Fruit fly (Drosophila melanogaster): Measurements from ENCODE around the gene CG4115.
A peak's percentile ranks its signal among the peaks of the same experiment; 100 is the strongest.

DNA sequence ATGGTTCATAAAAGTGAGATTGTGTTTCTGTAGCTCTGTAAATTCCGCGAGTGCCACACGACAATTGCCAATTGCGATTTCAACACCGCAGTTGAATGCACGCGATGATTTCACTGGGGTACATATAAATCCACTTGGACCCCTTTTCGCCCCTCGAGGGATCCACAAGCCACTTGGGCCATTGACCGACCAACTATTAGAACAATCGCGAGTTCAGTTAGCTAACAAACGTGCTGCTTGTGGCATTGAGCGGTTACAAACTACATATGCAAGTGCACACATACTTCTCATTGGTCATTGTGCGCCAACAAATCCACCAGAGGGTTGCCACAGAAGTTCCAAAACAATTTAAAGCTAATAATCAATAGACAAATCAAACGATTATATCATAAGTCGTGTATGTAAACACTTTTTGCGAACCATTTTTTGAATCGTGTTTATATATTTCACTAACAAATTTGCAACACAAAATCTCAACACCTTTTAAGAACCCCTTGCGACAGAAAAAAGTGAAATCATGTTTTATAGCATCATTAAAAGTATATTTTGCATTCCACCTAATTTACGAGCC lies 21.4 kb downstream of the CG4115 start:
- TF ChIP-seq CG12605 (GFP tag; IDR thresholded peaks at IDR 0.05): no peak; the same call in 1 of the 2 replicates
- peak; percentile 58; the same call in 1 of the 2 replicates for TF ChIP-seq CG32121 (GFP tag; IDR thresholded peaks at IDR 0.05)
- TF ChIP-seq CG17806 (tag; optimal IDR thresholded peaks at IDR 0.05): no peak
- TF ChIP-seq CG15710 (tag; optimal IDR thresholded peaks at IDR 0.05): no peak
